Worm (Caenorhabditis elegans) whole organism, L2 larva: Measurements from ENCODE around the gene scl-11.

ENCODE experiments used
- R02D3.7 ChIP-seq: fragments of 150-350 bp; optimal IDR thresholded peaks from 2 replicates; lab custom pipeline; 2014; ENCODE audit warnings: missing biosample characterization, missing genetic modification characterization
- ama-1 ChIP-seq: fragments of 150-350 bp; optimal IDR thresholded peaks from 2 replicates; lab custom pipeline; 2018; ENCODE audit warnings: inconsistent platforms
- ceh-82 ChIP-seq: fragments of 150-350 bp; optimal IDR thresholded peaks from 2 replicates; lab custom pipeline; 2014; ENCODE audit warnings: missing biosample characterization, missing genetic modification characterization
- dmd-4 ChIP-seq: sonication (generic microtip); optimal IDR thresholded peaks from 2 replicates; lab custom pipeline; 2017; ENCODE audit warnings: missing biosample characterization, missing genetic modification characterization
- elt-3 ChIP-seq: sonication (generic microtip); optimal IDR thresholded peaks from 2 replicates; lab custom pipeline; 2017; ENCODE audit warnings: missing biosample characterization, missing genetic modification characterization
- lsy-2 ChIP-seq, 2 experiments: fragments of 150-350 bp in 1 of 2; sonication (generic microtip) in 1 of 2; optimal IDR thresholded peaks; 2 replicates each; lab custom pipeline; 2014 to 2017; ENCODE audit warnings: missing biosample characterization in 2 of 2, missing genetic modification characterization in 2 of 2
- mdl-1 ChIP-seq, 2 experiments: fragments of 150-350 bp in 1 of 2; sonication (generic microtip) in 1 of 2; optimal IDR thresholded peaks; 2 replicates each; lab custom pipeline; 2017; ENCODE audit warnings: missing biosample characterization in 2 of 2, missing genetic modification characterization in 2 of 2
- nhr-10 ChIP-seq: sonication (generic microtip); optimal IDR thresholded peaks from 2 replicates; lab custom pipeline; 2017; ENCODE audit warnings: missing biosample characterization, missing genetic modification characterization
- nhr-77 ChIP-seq: fragments of 150-350 bp; optimal IDR thresholded peaks from 2 replicates; lab custom pipeline; 2014; ENCODE audit warnings: missing biosample characterization, missing genetic modification characterization
- sem-4 ChIP-seq: fragments of 150-350 bp; optimal IDR thresholded peaks from 2 replicates; lab custom pipeline; 2014; ENCODE audit warnings: missing biosample characterization, missing genetic modification reagents, missing genetic modification characterization
- snpc-4 ChIP-seq: fragments of 150-350 bp; optimal IDR thresholded peaks from 2 replicates; lab custom pipeline; 2014; ENCODE audit warnings: missing biosample characterization, missing genetic modification characterization
- ztf-4 ChIP-seq: fragments of 150-350 bp; optimal IDR thresholded peaks from 2 replicates; lab custom pipeline; 2014; ENCODE audit warnings: missing biosample characterization, missing genetic modification characterization

DNA sequence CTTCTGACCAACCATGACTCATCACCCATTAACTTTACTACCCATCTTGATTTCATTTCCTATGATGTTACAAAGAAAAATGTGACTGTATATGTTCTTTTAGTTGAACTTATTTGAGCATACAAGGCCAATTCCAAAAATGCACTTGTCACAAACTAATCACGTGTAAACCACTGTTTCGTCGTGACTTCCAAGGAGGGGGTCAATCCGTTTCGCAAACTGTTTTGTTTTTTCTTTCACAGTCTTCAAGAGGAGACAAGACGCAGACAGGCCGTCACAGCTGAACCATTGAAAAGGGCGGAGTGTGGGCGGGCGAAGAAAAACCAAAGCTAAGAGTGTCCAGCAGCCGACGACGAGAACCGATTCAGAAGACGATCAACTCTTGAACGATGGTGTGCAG, 27.9 kb downstream of the scl-11 start, which contains the start of gene C39E9.8:
- TF ChIP-seq ztf-4 (tag; lab: Kevin White, UChicago) (no peak), elt-3 (tag; lab: Kevin White, UChicago) (no peak), R02D3.7 (tag; lab: Kevin White, UChicago) (no peak), ama-1 (lab: Kevin White, UChicago) (no peak), ceh-82 (no peak), nhr-10 (no peak), lsy-2 (tag; optimal IDR thresholded peaks at IDR 0.05; lab: Kevin White, UChicago) (no peak), snpc-4 (tag; lab: Kevin White, UChicago) (no peak), nhr-77 (tag; lab: Kevin White, UChicago) (no peak), dmd-4 (tag; lab: Kevin White, UChicago) (no peak), sem-4 (tag; lab: Kevin White, UChicago) (no peak), mdl-1 (tag; optimal IDR thresholded peaks at IDR 0.05; lab: Kevin White, UChicago) (no peak)
